Fruit fly (Drosophila melanogaster) whole organism, embryonic: ENCODE data around the gene CG10638.
A peak's percentile ranks its signal among the peaks of the same experiment; 100 is the strongest.

Experiments
- Bgb ChIP-seq: fragments of 200-800 bp; sonication (Bioruptor generic); IDR thresholded peaks from 2 replicates; pipeline ENCODE4 v1.3.6; 2022; ENCODE audit warnings: missing biosample characterization, missing genetic modification characterization; ENCODE audit not compliant: partially characterized antibody
- Blimp-1 ChIP-seq: fragments of 200-800 bp; sonication (Bioruptor generic); optimal IDR thresholded peaks from 3 replicates; lab custom pipeline; 2018; ENCODE audit warnings: missing biosample characterization, missing genetic modification characterization, mild to moderate bottlenecking, moderate library complexity, missing genetic modification reagents
- CG10979 ChIP-seq: fragments of 200-800 bp; sonication (Bioruptor generic); optimal IDR thresholded peaks from 2 replicates; lab custom pipeline; 2018; ENCODE audit warnings: missing biosample characterization, mild to moderate bottlenecking, missing genetic modification characterization, moderate library complexity
- CG12071 ChIP-seq: fragments of 200-800 bp; sonication (Bioruptor generic); optimal IDR thresholded peaks from 3 replicates; lab custom pipeline; 2018; ENCODE audit warnings: missing biosample characterization, mild to moderate bottlenecking, missing genetic modification characterization
- CG13287 ChIP-seq: fragments of 200-800 bp; sonication (Bioruptor generic); IDR thresholded peaks from 2 replicates; pipeline ENCODE4 v1.3.6; 2022; ENCODE audit warnings: missing biosample characterization, missing genetic modification characterization; ENCODE audit not compliant: partially characterized antibody
- CG14667 ChIP-seq: fragments of 200-800 bp; sonication (Bioruptor generic); IDR thresholded peaks from 2 replicates; pipeline ENCODE4 v1.3.6; 2022; ENCODE audit warnings: missing biosample characterization, missing genetic modification characterization
- CG14860 ChIP-seq: fragments of 200-800 bp; sonication (Bioruptor generic); IDR thresholded peaks from 3 replicates; pipeline ENCODE4 v1.3.6; 2022; ENCODE audit warnings: missing biosample characterization, missing genetic modification characterization; ENCODE audit not compliant: partially characterized antibody
- CG15011 ChIP-seq: fragments of 200-800 bp; sonication (Bioruptor generic); optimal IDR thresholded peaks from 3 replicates; lab custom pipeline; 2018; ENCODE audit warnings: missing biosample characterization, mild to moderate bottlenecking, missing genetic modification characterization
- CG15269 ChIP-seq: fragments of 200-800 bp; sonication (Bioruptor generic); optimal IDR thresholded peaks from 2 replicates; lab custom pipeline; 2018; ENCODE audit warnings: missing biosample characterization, mild to moderate bottlenecking, missing genetic modification characterization, moderate library complexity
- CG1603 ChIP-seq: fragments of 200-800 bp; sonication (Bioruptor generic); optimal IDR thresholded peaks from 2 replicates; lab custom pipeline; 2019; ENCODE audit warnings: missing biosample characterization, mild to moderate bottlenecking, missing genetic modification characterization, moderate library complexity
- CG17186 ChIP-seq: fragments of 200-800 bp; sonication (Bioruptor generic); optimal IDR thresholded peaks from 3 replicates; lab custom pipeline; 2017; ENCODE audit warnings: missing biosample characterization, missing genetic modification reagents, missing genetic modification characterization
- CG1832 ChIP-seq: fragments of 200-800 bp; sonication (Bioruptor generic); optimal IDR thresholded peaks from 2 replicates; lab custom pipeline; 2017; ENCODE audit warnings: missing biosample characterization, mild to moderate bottlenecking, missing genetic modification characterization, inconsistent platforms
- CG2120 ChIP-seq: fragments of 200-800 bp; sonication (Bioruptor generic); optimal IDR thresholded peaks from 3 replicates; lab custom pipeline; 2016; ENCODE audit warnings: missing biosample characterization, missing genetic modification characterization
- CG30403 ChIP-seq: fragments of 200-800 bp; sonication (Bioruptor generic); optimal IDR thresholded peaks from 3 replicates; lab custom pipeline; 2016; ENCODE audit warnings: missing biosample characterization, missing genetic modification characterization
- CG3065 ChIP-seq: fragments of 200-800 bp; sonication (Bioruptor generic); optimal IDR thresholded peaks from 2 replicates; lab custom pipeline; 2016; ENCODE audit warnings: missing biosample characterization, missing genetic modification characterization
- CG3838 ChIP-seq: fragments of 200-800 bp; sonication (Bioruptor generic); optimal IDR thresholded peaks from 3 replicates; lab custom pipeline; 2016; ENCODE audit warnings: missing biosample characterization, missing genetic modification characterization
- CG4820 ChIP-seq: fragments of 200-800 bp; sonication (Bioruptor generic); optimal IDR thresholded peaks from 3 replicates; lab custom pipeline; 2016; ENCODE audit warnings: missing biosample characterization, missing genetic modification characterization
- CG6272 ChIP-seq: fragments of 200-800 bp; sonication (Bioruptor generic); IDR thresholded peaks from 2 replicates; pipeline ENCODE4 v1.3.6; 2022; ENCODE audit warnings: missing biosample characterization, missing genetic modification characterization
- CG8290 ChIP-seq, 3 experiments: fragments of 200-800 bp; sonication (Bioruptor generic); optimal IDR thresholded peaks; 2 replicates each; lab custom pipeline; 2016 to 2019; ENCODE audit warnings: missing biosample characterization in 3 of 3, missing genetic modification characterization in 3 of 3, mild to moderate bottlenecking in 2 of 3, moderate library complexity in 1 of 3
- CTCF ChIP-seq: fragments of 200-800 bp; sonication (Bioruptor generic); optimal IDR thresholded peaks from 2 replicates; lab custom pipeline; 2017; ENCODE audit warnings: missing biosample characterization, mild to moderate bottlenecking, missing genetic modification characterization, moderate library complexity
- Chrac-16 ChIP-seq: fragments of 200-800 bp; sonication (Bioruptor generic); optimal IDR thresholded peaks from 3 replicates; lab custom pipeline; 2016; ENCODE audit warnings: missing biosample characterization, missing genetic modification characterization
- CrebB ChIP-seq: fragments of 200-800 bp; sonication (Bioruptor generic); optimal IDR thresholded peaks from 3 replicates; lab custom pipeline; 2018; ENCODE audit warnings: missing biosample characterization, mild to moderate bottlenecking, missing genetic modification characterization
- Dad ChIP-seq: fragments of 200-800 bp; sonication (Bioruptor generic); optimal IDR thresholded peaks from 3 replicates; lab custom pipeline; 2016; ENCODE audit warnings: missing biosample characterization, missing genetic modification characterization
- Dip3 ChIP-seq: fragments of 200-800 bp; sonication (Bioruptor generic); optimal IDR thresholded peaks from 3 replicates; lab custom pipeline; 2016; ENCODE audit warnings: missing biosample characterization, missing genetic modification characterization
- HmgD ChIP-seq: fragments of 200-800 bp; sonication (Bioruptor generic); optimal IDR thresholded peaks from 3 replicates; lab custom pipeline; 2016; ENCODE audit warnings: missing biosample characterization, missing genetic modification characterization
- Jarid2 ChIP-seq: fragments of 200-800 bp; sonication (Bioruptor generic); optimal IDR thresholded peaks from 3 replicates; lab custom pipeline; 2017; ENCODE audit warnings: mild to moderate bottlenecking, missing biosample characterization, missing genetic modification reagents, missing genetic modification characterization
- Oaz ChIP-seq: fragments of 200-800 bp; sonication (Bioruptor generic); IDR thresholded peaks from 2 replicates; pipeline ENCODE4 v1.3.6; 2022; ENCODE audit warnings: missing biosample characterization, missing genetic modification characterization
- Rfx ChIP-seq: fragments of 200-800 bp; sonication (Bioruptor generic); IDR thresholded peaks from 2 replicates; pipeline ENCODE4 v1.3.6; 2022; ENCODE audit warnings: missing biosample characterization, missing genetic modification characterization
- Rx ChIP-seq: fragments of 200-800 bp; sonication (Bioruptor generic); IDR thresholded peaks from 2 replicates; pipeline ENCODE4 v1.3.6; 2022; ENCODE audit warnings: missing biosample characterization, missing genetic modification characterization
- Trl ChIP-seq, 3 experiments: fragments of >200 bp in 2 of 3; fragments of 200-800 bp in 1 of 3; sonication (Bioruptor generic) in 1 of 3; optimal IDR thresholded peaks; 2 replicates in 1 of 3; 3 replicates in 2 of 3; lab custom pipeline; 2016 to 2017; ENCODE audit warnings: missing biosample characterization in 1 of 3, missing genetic modification characterization in 1 of 3
- YL-1 ChIP-seq: fragments of 200-800 bp; sonication (Bioruptor generic); optimal IDR thresholded peaks from 3 replicates; lab custom pipeline; 2017; ENCODE audit warnings: missing biosample characterization, mild to moderate bottlenecking, missing genetic modification characterization
- az2 ChIP-seq: fragments of 200-800 bp; sonication (Bioruptor generic); optimal IDR thresholded peaks from 3 replicates; lab custom pipeline; 2016; ENCODE audit warnings: missing biosample characterization, missing genetic modification characterization
- cas ChIP-seq: fragments of 200-800 bp; sonication (Bioruptor generic); IDR thresholded peaks from 2 replicates; pipeline ENCODE4 v1.3.6; 2022; ENCODE audit warnings: missing biosample characterization, missing genetic modification characterization
- en ChIP-seq: fragments of 200-800 bp; sonication (Bioruptor generic); optimal IDR thresholded peaks from 2 replicates; lab custom pipeline; 2016; ENCODE audit warnings: missing biosample characterization, missing genetic modification characterization
- ham ChIP-seq: fragments of 200-800 bp; sonication (Bioruptor generic); IDR thresholded peaks from 2 replicates; pipeline ENCODE4 v1.3.6; 2022; ENCODE audit warnings: missing biosample characterization, missing genetic modification characterization
- her ChIP-seq: fragments of 200-800 bp; sonication (Bioruptor generic); optimal IDR thresholded peaks from 2 replicates; lab custom pipeline; 2016; ENCODE audit warnings: missing biosample characterization, missing genetic modification characterization
- jing ChIP-seq: fragments of 200-800 bp; sonication (Bioruptor generic); optimal IDR thresholded peaks from 2 replicates; lab custom pipeline; 2018; ENCODE audit warnings: missing biosample characterization, mild to moderate bottlenecking, missing genetic modification characterization
- jumu ChIP-seq: fragments of 200-800 bp; sonication (Bioruptor generic); optimal IDR thresholded peaks from 3 replicates; lab custom pipeline; 2016; ENCODE audit warnings: missing biosample characterization, missing genetic modification characterization
- kay ChIP-seq: fragments of 200-800 bp; sonication (Bioruptor generic); optimal IDR thresholded peaks from 2 replicates; lab custom pipeline; 2016; ENCODE audit warnings: missing biosample characterization, missing genetic modification characterization
- mam ChIP-seq: fragments of 200-800 bp; sonication (Bioruptor generic); optimal IDR thresholded peaks from 3 replicates; lab custom pipeline; 2016; ENCODE audit warnings: missing biosample characterization, missing genetic modification characterization
- otp ChIP-seq: fragments of 200-800 bp; sonication (Bioruptor generic); IDR thresholded peaks from 3 replicates; pipeline ENCODE4, ENCODE4 v1.3.6; 2022; ENCODE audit warnings: missing biosample characterization, missing genetic modification characterization
- pho ChIP-seq: fragments of 200-800 bp; sonication (Bioruptor generic); optimal IDR thresholded peaks from 2 replicates; lab custom pipeline; 2016; ENCODE audit warnings: missing biosample characterization, missing genetic modification characterization
- prd ChIP-seq, 3 experiments: fragments of >200 bp in 2 of 3; fragments of 200-800 bp in 1 of 3; sonication (Bioruptor generic) in 1 of 3; optimal IDR thresholded peaks in 2 of 3; IDR thresholded peaks in 1 of 3; 2 replicates in 2 of 3; 3 replicates in 1 of 3; pipeline versions ENCODE4 v1.3.6 to Lab custom; 2017 to 2022; ENCODE audit warnings: missing biosample characterization in 1 of 3, missing genetic modification characterization in 1 of 3
- sc ChIP-seq, 3 experiments: fragments of >200 bp in 2 of 3; fragments of 200-800 bp in 1 of 3; sonication (Bioruptor generic) in 1 of 3; optimal IDR thresholded peaks; 2 replicates in 2 of 3; 3 replicates in 1 of 3; lab custom pipeline; 2017; ENCODE audit warnings: mild to moderate bottlenecking in 1 of 3, missing biosample characterization in 1 of 3, missing genetic modification characterization in 1 of 3, missing genetic modification reagents in 1 of 3
- sisA ChIP-seq: fragments of 200-800 bp; sonication (Bioruptor generic); IDR thresholded peaks from 2 replicates; pipeline ENCODE4 v1.3.6; 2022; ENCODE audit warnings: missing biosample characterization, missing genetic modification characterization
- ssp ChIP-seq: fragments of 200-800 bp; sonication (Bioruptor generic); IDR thresholded peaks from 2 replicates; pipeline ENCODE4 v1.3.6; 2022; ENCODE audit warnings: missing biosample characterization, missing genetic modification characterization
- stc ChIP-seq: fragments of 200-800 bp; sonication (Bioruptor generic); IDR thresholded peaks from 2 replicates; pipeline ENCODE4 v1.3.6; 2022; ENCODE audit warnings: missing biosample characterization, missing genetic modification characterization
- zen2 ChIP-seq: fragments of 200-800 bp; sonication (Bioruptor generic); IDR thresholded peaks from 3 replicates; pipeline ENCODE4 v1.3.6; 2022; ENCODE audit warnings: missing biosample characterization, missing genetic modification characterization; ENCODE audit not compliant: partially characterized antibody

Gene CG10638

dm6 chr3L:12496428-12497344, 4.4 kb downstream of the CG10638 start, which contains the start of gene CG10657 (continued):
- no peak for TF ChIP-seq CG10979 (tag; lab: Kevin White, UChicago)
- no peak for TF ChIP-seq en (GFP tag; lab: Kevin White, UChicago)
- TF ChIP-seq cas (GFP tag; lab: Robert Waterston, UW): no peak
- TF ChIP-seq Oaz (GFP tag; lab: Robert Waterston, UW): no peak
- TF ChIP-seq HmgD (GFP tag; lab: Kevin White, UChicago): no peak
- TF ChIP-seq Dip3: no peak
- TF ChIP-seq Trl (optimal IDR thresholded peaks at IDR 0.05; lab: Kevin White, UChicago): peak in 1 of 2 experiments; percentile 28
- TF ChIP-seq Trl (GFP tag; optimal IDR thresholded peaks at IDR 0.05; lab: Kevin White, UChicago): no peak
- no peak for TF ChIP-seq stc (GFP tag; lab: Robert Waterston, UW)
- no peak for TF ChIP-seq sc (optimal IDR thresholded peaks at IDR 0.05; lab: Kevin White, UChicago)
- TF ChIP-seq sc (GFP tag; optimal IDR thresholded peaks at IDR 0.05; lab: Kevin White, UChicago): no peak
- TF ChIP-seq Rx (GFP tag; lab: Robert Waterston, UW): no peak
- no peak for TF ChIP-seq az2 (GFP tag; lab: Kevin White, UChicago)
- TF ChIP-seq CG14667: no peak
- no peak for TF ChIP-seq jumu (GFP tag; lab: Kevin White, UChicago)
- no peak for TF ChIP-seq CTCF
- no peak for TF ChIP-seq CG17186 (GFP tag; lab: Kevin White, UChicago)
- no peak for TF ChIP-seq pho (GFP tag; lab: Kevin White, UChicago)
- no peak for TF ChIP-seq CG15011
- TF ChIP-seq CG15269: no peak
- TF ChIP-seq jing: no peak
- TF ChIP-seq prd (optimal IDR thresholded peaks at IDR 0.05; lab: Kevin White, UChicago): no peak
- no peak for TF ChIP-seq prd (GFP tag; IDR thresholded peaks at IDR 0.05; lab: Robert Waterston, UW)
- TF ChIP-seq Rfx: 0 out of 2 replicates have a peak, but pooled peaks have one; percentile 16
- TF ChIP-seq sisA: no peak
- TF ChIP-seq CG3065: no peak
- peak; percentile 50; the same call in 1 of the 2 replicates for TF ChIP-seq Bgb (GFP tag; lab: Robert Waterston, UW)
- TF ChIP-seq kay (GFP tag; lab: Kevin White, UChicago): no peak
- TF ChIP-seq CrebB (tag; lab: Kevin White, UChicago): no peak
- TF ChIP-seq CG30403 (GFP tag; lab: Kevin White, UChicago): no peak
- TF ChIP-seq CG1603: no peak
- TF ChIP-seq Chrac-16 (GFP tag; lab: Kevin White, UChicago): no peak
- no peak for TF ChIP-seq CG12071 (GFP tag; lab: Kevin White, UChicago)
- no peak for TF ChIP-seq YL-1 (GFP tag; lab: Kevin White, UChicago)
- peak; percentile 57 for TF ChIP-seq Jarid2 (GFP tag; lab: Kevin White, UChicago)
- no peak for TF ChIP-seq mam (GFP tag; lab: Kevin White, UChicago)
- TF ChIP-seq ssp (GFP tag; lab: Robert Waterston, UW): no peak
- no peak for TF ChIP-seq CG1832 (GFP tag; lab: Kevin White, UChicago)
- TF ChIP-seq ham (GFP tag; lab: Robert Waterston, UW): no peak
- no peak for TF ChIP-seq zen2 (GFP tag; lab: Robert Waterston, UW)
- no peak for TF ChIP-seq Dad (GFP tag; lab: Kevin White, UChicago)
- TF ChIP-seq otp (GFP tag; lab: Robert Waterston, UW): 0 out of 3 replicates have a peak, but pooled peaks have one; percentile 21
- peak; percentile 30; the same call in 1 of the 2 replicates for TF ChIP-seq CG13287 (GFP tag; lab: Robert Waterston, UW)
- no peak for TF ChIP-seq CG8290 (GFP tag; optimal IDR thresholded peaks at IDR 0.05; lab: Kevin White, UChicago)
- no peak for TF ChIP-seq CG8290 (tag; optimal IDR thresholded peaks at IDR 0.05; lab: Kevin White, UChicago)
- TF ChIP-seq CG3838 (GFP tag; lab: Kevin White, UChicago): no peak
- no peak for TF ChIP-seq CG2120 (GFP tag; lab: Kevin White, UChicago)
- no peak for TF ChIP-seq CG14860 (GFP tag; lab: Robert Waterston, UW)
- TF ChIP-seq CG4820: no peak
- no peak for TF ChIP-seq her (GFP tag; lab: Kevin White, UChicago)
- TF ChIP-seq CG6272 (GFP tag; lab: Robert Waterston, UW): no peak
- peak; percentile 48 for TF ChIP-seq Blimp-1 (GFP tag; lab: Kevin White, UChicago)
